Fruit fly (Drosophila melanogaster) whole organism, embryonic: ENCODE measurements around the gene bin.

Experiments
- Bteb2 ChIP-seq: fragments of 200-800 bp; sonication (Bioruptor generic); optimal IDR thresholded peaks from 2 replicates; lab custom pipeline; 2016; ENCODE audit warnings: missing biosample characterization, missing genetic modification characterization
- CG10462 ChIP-seq: fragments of 200-800 bp; sonication (Bioruptor generic); optimal IDR thresholded peaks from 2 replicates; lab custom pipeline; 2016; ENCODE audit warnings: missing biosample characterization, missing genetic modification characterization
- CG11695 ChIP-seq: fragments of 200-800 bp; sonication (Bioruptor generic); IDR thresholded peaks from 3 replicates; pipeline ENCODE4 v1.3.6; 2022; ENCODE audit warnings: missing biosample characterization, missing genetic modification characterization
- CG11723 ChIP-seq: fragments of 200-800 bp; sonication (Bioruptor generic); optimal IDR thresholded peaks from 2 replicates; lab custom pipeline; 2017; ENCODE audit warnings: missing biosample characterization, mild to moderate bottlenecking, missing genetic modification characterization
- CG12155 ChIP-seq: fragments of 200-800 bp; sonication (Bioruptor generic); optimal IDR thresholded peaks from 3 replicates; lab custom pipeline; 2016; ENCODE audit warnings: missing biosample characterization, missing genetic modification characterization
- CG12391 ChIP-seq: fragments of 200-800 bp; sonication (Bioruptor generic); optimal IDR thresholded peaks from 3 replicates; lab custom pipeline; 2018; ENCODE audit warnings: missing biosample characterization, mild to moderate bottlenecking, missing genetic modification characterization, moderate library complexity
- CG13624 ChIP-seq: fragments of 200-800 bp; sonication (Bioruptor generic); optimal IDR thresholded peaks from 2 replicates; lab custom pipeline; 2016; ENCODE audit warnings: missing biosample characterization, missing genetic modification characterization
- CG14710 ChIP-seq: fragments of 200-800 bp; sonication (Bioruptor generic); optimal IDR thresholded peaks from 3 replicates; lab custom pipeline; 2019; ENCODE audit warnings: missing biosample characterization, mild to moderate bottlenecking, missing genetic modification characterization, moderate library complexity
- CG17359 ChIP-seq: fragments of 200-800 bp; sonication (Bioruptor generic); optimal IDR thresholded peaks from 3 replicates; lab custom pipeline; 2018; ENCODE audit warnings: missing biosample characterization, mild to moderate bottlenecking, missing genetic modification characterization, moderate library complexity
- CG18262 ChIP-seq: fragments of 200-800 bp; optimal IDR thresholded peaks from 3 replicates; lab custom pipeline; 2019; ENCODE audit warnings: missing biosample characterization, mild to moderate bottlenecking, missing genetic modification characterization, moderate library complexity
- CG31365 ChIP-seq: fragments of 200-800 bp; sonication (Bioruptor generic); optimal IDR thresholded peaks from 2 replicates; lab custom pipeline; 2018; ENCODE audit warnings: missing biosample characterization, mild to moderate bottlenecking, missing genetic modification characterization
- CG33557 ChIP-seq: fragments of 200-800 bp; sonication (Bioruptor generic); optimal IDR thresholded peaks from 2 replicates; lab custom pipeline; 2019; ENCODE audit warnings: missing biosample characterization, mild to moderate bottlenecking, missing genetic modification characterization, moderate library complexity
- CG3995 ChIP-seq: fragments of 200-800 bp; sonication (Bioruptor generic); optimal IDR thresholded peaks from 3 replicates; lab custom pipeline; 2016; ENCODE audit warnings: missing biosample characterization, missing genetic modification characterization
- CG8089 ChIP-seq: fragments of 200-800 bp; sonication (Bioruptor generic); optimal IDR thresholded peaks from 3 replicates; lab custom pipeline; 2016; ENCODE audit warnings: missing biosample characterization, missing genetic modification characterization
- Lim3 ChIP-seq: fragments of 200-800 bp; sonication (Bioruptor generic); IDR thresholded peaks from 2 replicates; pipeline ENCODE4 v1.3.6; 2022; ENCODE audit warnings: missing biosample characterization, missing genetic modification characterization
- ac ChIP-seq: fragments of 200-800 bp; sonication (Bioruptor generic); optimal IDR thresholded peaks from 3 replicates; lab custom pipeline; 2017; ENCODE audit warnings: missing biosample characterization, mild to moderate bottlenecking, missing genetic modification characterization
- cato ChIP-seq: fragments of 200-800 bp; sonication (Bioruptor generic); optimal IDR thresholded peaks from 2 replicates; lab custom pipeline; 2016; ENCODE audit warnings: missing biosample characterization, missing genetic modification characterization, borderline replicate concordance
- chn ChIP-seq: fragments of 200-800 bp; sonication (Bioruptor generic); optimal IDR thresholded peaks from 2 replicates; lab custom pipeline; 2016; ENCODE audit warnings: missing biosample characterization, missing genetic modification characterization
- ems ChIP-seq: fragments of 200-800 bp; sonication (Bioruptor generic); optimal IDR thresholded peaks from 3 replicates; lab custom pipeline; 2016; ENCODE audit warnings: missing biosample characterization, missing genetic modification characterization
- exex ChIP-seq: fragments of 200-800 bp; sonication (Bioruptor generic); optimal IDR thresholded peaks from 4 replicates; lab custom pipeline; 2018; ENCODE audit warnings: missing biosample characterization, mild to moderate bottlenecking, missing genetic modification characterization, moderate library complexity
- fd102C ChIP-seq: fragments of 200-800 bp; sonication (Bioruptor generic); optimal IDR thresholded peaks from 2 replicates; lab custom pipeline; 2018; ENCODE audit warnings: missing biosample characterization, mild to moderate bottlenecking, missing genetic modification characterization, moderate library complexity
- grn ChIP-seq: fragments of 200-800 bp; sonication (Bioruptor generic); optimal IDR thresholded peaks from 3 replicates; lab custom pipeline; 2017; ENCODE audit warnings: missing biosample characterization, missing genetic modification characterization
- her ChIP-seq: fragments of 200-800 bp; sonication (Bioruptor generic); optimal IDR thresholded peaks from 2 replicates; lab custom pipeline; 2016; ENCODE audit warnings: missing biosample characterization, missing genetic modification characterization
- inv ChIP-seq: fragments of 200-800 bp; sonication (Bioruptor generic); IDR thresholded peaks from 2 replicates; pipeline ENCODE4 v1.3.6; 2022; ENCODE audit warnings: missing biosample characterization, missing genetic modification characterization; ENCODE audit not compliant: partially characterized antibody
- mirr ChIP-seq: fragments of 200-800 bp; sonication (Bioruptor generic); optimal IDR thresholded peaks from 3 replicates; lab custom pipeline; 2018; ENCODE audit warnings: missing biosample characterization, mild to moderate bottlenecking, missing genetic modification characterization
- nerfin-2 ChIP-seq: fragments of 200-800 bp; sonication (Bioruptor generic); IDR thresholded peaks from 2 replicates; pipeline ENCODE4 v1.3.6; 2022; ENCODE audit warnings: missing biosample characterization, missing genetic modification characterization; ENCODE audit not compliant: partially characterized antibody
- oc ChIP-seq: fragments of 200-800 bp; sonication (Bioruptor generic); optimal IDR thresholded peaks from 2 replicates; lab custom pipeline; 2018; ENCODE audit warnings: missing biosample characterization, mild to moderate bottlenecking, missing genetic modification characterization, moderate library complexity
- odd ChIP-seq: fragments of 200-800 bp; sonication (Bioruptor generic); optimal IDR thresholded peaks from 2 replicates; lab custom pipeline; 2017; ENCODE audit warnings: missing biosample characterization, mild to moderate bottlenecking, missing genetic modification characterization
- pan ChIP-seq, 4 experiments: fragments of >200 bp in 3 of 4; fragments of 200-800 bp in 1 of 4; sonication (Bioruptor generic) in 1 of 4; optimal IDR thresholded peaks in 3 of 4; IDR thresholded peaks in 1 of 4; 2 replicates each; pipeline versions ENCODE4 v1.3.6 to Lab custom; 2017 to 2022; ENCODE audit warnings: missing biosample characterization in 2 of 4, missing genetic modification characterization in 2 of 4, mixed read lengths in 1 of 4
- pnt ChIP-seq: fragments of 200-800 bp; sonication (Bioruptor generic); optimal IDR thresholded peaks from 3 replicates; lab custom pipeline; 2016; ENCODE audit warnings: missing biosample characterization, missing genetic modification characterization
- schlank ChIP-seq: fragments of 200-800 bp; sonication (Bioruptor generic); optimal IDR thresholded peaks from 2 replicates; lab custom pipeline; 2018; ENCODE audit warnings: missing biosample characterization, mild to moderate bottlenecking, missing genetic modification characterization
- sisA ChIP-seq: fragments of 200-800 bp; sonication (Bioruptor generic); IDR thresholded peaks from 2 replicates; pipeline ENCODE4 v1.3.6; 2022; ENCODE audit warnings: missing biosample characterization, missing genetic modification characterization
- trh ChIP-seq: fragments of 200-800 bp; sonication (Bioruptor generic); optimal IDR thresholded peaks from 2 replicates; lab custom pipeline; 2016; ENCODE audit warnings: missing biosample characterization, missing genetic modification characterization
- ttk ChIP-seq: fragments of 200-800 bp; sonication (Bioruptor generic); IDR thresholded peaks from 2 replicates; pipeline ENCODE4 v2.1.2; 2022; ENCODE audit warnings: missing biosample characterization, missing genetic modification characterization
- vfl ChIP-seq: fragments of 200-800 bp; sonication (Bioruptor generic); optimal IDR thresholded peaks from 2 replicates; lab custom pipeline; 2016; ENCODE audit warnings: missing biosample characterization, missing genetic modification characterization
- vvl ChIP-seq: fragments of 200-800 bp; sonication (Bioruptor generic); IDR thresholded peaks from 2 replicates; pipeline ENCODE4 v1.3.6; 2022; ENCODE audit warnings: missing biosample characterization, missing genetic modification characterization
- yki ChIP-seq: fragments of >200 bp; optimal IDR thresholded peaks from 3 replicates; lab custom pipeline; 2018

Gene bin

dm6 chr3L:6955254-6956229 lies 34.9 kb upstream of the bin start, which contains the start of the genes CG10077 and CG9948 (continued):
- TF ChIP-seq odd (GFP tag; lab: Kevin White, UChicago) (peak; percentile 77), CG14710 (tag; lab: Kevin White, UChicago) (peak; percentile 89), oc (no peak), nerfin-2 (GFP tag; lab: Robert Waterston, UW) (peak; percentile 76), her (peak; percentile 11), CG12155 (GFP tag; lab: Kevin White, UChicago) (peak; percentile 80), vfl (peak; percentile 66), schlank (tag; lab: Kevin White, UChicago) (peak; percentile 56), ac (GFP tag; lab: Kevin White, UChicago) (peak; percentile 28), fd102C (peak; percentile 27), ems (GFP tag; lab: Kevin White, UChicago) (peak; percentile 67), mirr (peak; percentile 83), CG31365 (tag; lab: Kevin White, UChicago) (peak; percentile 57), CG10462 (GFP tag; lab: Kevin White, UChicago) (peak; percentile 77), trh (GFP tag; lab: Kevin White, UChicago) (peak; percentile 67), sisA (GFP tag; lab: Robert Waterston, UW) (peak; percentile 93), pan (optimal IDR thresholded peaks at IDR 0.05; lab: Kevin White, UChicago) (no peak), pan (GFP tag; optimal IDR thresholded peaks at IDR 0.05 in 1 of 2, IDR thresholded peaks at IDR 0.05 in 1 of 2) (peak in 1 of 2 experiments; percentile 94), CG17359 (tag; lab: Kevin White, UChicago) (peak; percentile 91), CG12391 (tag; lab: Kevin White, UChicago) (peak; percentile 93), Bteb2 (GFP tag; lab: Kevin White, UChicago) (peak; percentile 37), vvl (peak; percentile 96), ttk (GFP tag; lab: Robert Waterston, UW) (peak; percentile 85), exex (tag; lab: Kevin White, UChicago) (no peak), grn (GFP tag; lab: Kevin White, UChicago) (no peak), inv (GFP tag; lab: Robert Waterston, UW) (peak; percentile 63), CG3995 (GFP tag; lab: Kevin White, UChicago) (peak; percentile 38), CG11695 (GFP tag; lab: Robert Waterston, UW) (peak; percentile 85), CG18262 (peak; percentile 89), yki (no peak), CG8089 (GFP tag; lab: Kevin White, UChicago) (no peak), CG11723 (GFP tag; lab: Kevin White, UChicago) (peak; percentile 69), Lim3 (GFP tag; lab: Robert Waterston, UW) (peak; percentile 55), CG13624 (peak; percentile 47), pnt (GFP tag; lab: Kevin White, UChicago) (peak; percentile 36), CG33557 (peak; percentile 83), chn (GFP tag; lab: Kevin White, UChicago) (peak; percentile 78), cato (GFP tag; lab: Kevin White, UChicago) (peak; percentile 79)
